Fruit fly (Drosophila melanogaster) whole organism, wandering third instar larva: ENCODE results near the gene Ac78C.

Source experiments
- Abd-B ChIP-seq: fragments of >200 bp; optimal IDR thresholded peaks from 2 replicates; lab custom pipeline; 2017; ENCODE audit warnings: missing biosample characterization, missing genetic modification characterization
- CG32264 ChIP-seq: fragments of 200-800 bp; sonication (Bioruptor generic); optimal IDR thresholded peaks from 2 replicates; lab custom pipeline; 2016; ENCODE audit warnings: missing biosample characterization, missing genetic modification characterization
- Hr83 ChIP-seq: fragments of 200-300 bp; sonication (Bioruptor generic); optimal IDR thresholded peaks from 2 replicates; lab custom pipeline; 2016; ENCODE audit warnings: missing biosample characterization, mild to moderate bottlenecking, missing genetic modification characterization, moderate library complexity; ENCODE audit not compliant: poor library complexity, severe bottlenecking
- Myc ChIP-seq: fragments of >200 bp; optimal IDR thresholded peaks from 2 replicates; lab custom pipeline; 2017
- N ChIP-seq: fragments of >200 bp; optimal IDR thresholded peaks from 2 replicates; lab custom pipeline; 2018; ENCODE audit warnings: missing biosample characterization, missing external identifiers, missing genetic modification characterization
- Vsx2 ChIP-seq: fragments of 200-300, 225-300 bp; sonication (Bioruptor generic); optimal IDR thresholded peaks from 2 replicates; lab custom pipeline; 2018; ENCODE audit warnings: missing biosample characterization, missing genetic modification characterization; ENCODE audit not compliant: partially characterized antibody
- br ChIP-seq: fragments of 200-800 bp; sonication (Bioruptor generic); optimal IDR thresholded peaks from 2 replicates; lab custom pipeline; 2016; ENCODE audit warnings: missing biosample characterization, missing genetic modification characterization
- ey ChIP-seq: fragments of 200-800 bp; sonication (Bioruptor generic); optimal IDR thresholded peaks from 2 replicates; lab custom pipeline; 2016; ENCODE audit warnings: missing biosample characterization, missing genetic modification characterization
- fru ChIP-seq: fragments of 200-800 bp; sonication (Bioruptor generic); optimal IDR thresholded peaks from 3 replicates; lab custom pipeline; 2016; ENCODE audit warnings: missing biosample characterization, mild to moderate bottlenecking, missing genetic modification characterization
- h ChIP-seq: fragments of 200-800 bp; sonication (Bioruptor generic); optimal IDR thresholded peaks from 3 replicates; lab custom pipeline; 2016; ENCODE audit warnings: missing biosample characterization, mild to moderate bottlenecking, missing genetic modification characterization
- psq ChIP-seq: fragments of 200-800 bp; sonication (Bioruptor generic); optimal IDR thresholded peaks from 3 replicates; lab custom pipeline; 2017; ENCODE audit warnings: missing biosample characterization, mild to moderate bottlenecking, missing genetic modification characterization, moderate library complexity
- sv ChIP-seq: fragments of 200-800 bp; sonication (Bioruptor generic); optimal IDR thresholded peaks from 3 replicates; lab custom pipeline; 2016; ENCODE audit warnings: missing biosample characterization, missing genetic modification characterization
- tai ChIP-seq: sonication (Bioruptor generic); optimal IDR thresholded peaks from 2 replicates; lab custom pipeline; 2016; ENCODE audit warnings: missing biosample characterization, missing genetic modification characterization
- usp ChIP-seq: fragments of >200 bp; optimal IDR thresholded peaks from 2 replicates; lab custom pipeline; 2017; ENCODE audit warnings: missing biosample characterization, missing genetic modification characterization

- TF ChIP-seq tai (GFP tag; lab: Kevin White, UChicago) (no peak), usp (GFP tag; lab: Kevin White, UChicago) (no peak), N (GFP tag; lab: Kevin White, UChicago) (no peak), Abd-B (GFP tag; lab: Kevin White, UChicago) (no peak), Myc (lab: Kevin White, UChicago) (no peak), CG32264 (GFP tag; lab: Kevin White, UChicago) (no peak), psq (GFP tag; lab: Kevin White, UChicago) (no peak), h (no peak), fru (GFP tag; lab: Kevin White, UChicago) (no peak), br (GFP tag; lab: Kevin White, UChicago) (no peak), ey (no peak), Hr83 (no peak), sv (GFP tag; lab: Kevin White, UChicago) (no peak), Vsx2 (GFP tag; lab: Kevin White, UChicago) (no peak)
These were observed 29.6 kb upstream of the Ac78C start for dm6 chr3L:21201246-21201896.
